Worm (Caenorhabditis elegans) whole organism, L3 larva: ENCODE data around the gene cdr-7.

Source experiments
- R02D3.7 ChIP-seq: fragments of 150-350 bp; optimal IDR thresholded peaks from 2 replicates; lab custom pipeline; 2014; ENCODE audit warnings: missing biosample characterization, missing genetic modification characterization
- ZK546.5 ChIP-seq: sonication (generic microtip); optimal IDR thresholded peaks from 2 replicates; lab custom pipeline; 2017; ENCODE audit warnings: missing biosample characterization, missing genetic modification characterization
- aly-2 ChIP-seq: fragments of 150-350 bp; optimal IDR thresholded peaks from 2 replicates; lab custom pipeline; 2014; ENCODE audit warnings: missing biosample characterization, missing genetic modification characterization
- ama-1 ChIP-seq: fragments of 150-350 bp; optimal IDR thresholded peaks from 2 replicates; lab custom pipeline; 2018
- ceh-28 ChIP-seq: fragments of 150-350 bp; optimal IDR thresholded peaks from 2 replicates; lab custom pipeline; 2014; ENCODE audit warnings: missing biosample characterization, missing genetic modification reagents, missing genetic modification characterization
- ceh-9 ChIP-seq: sonication (generic microtip); optimal IDR thresholded peaks from 2 replicates; lab custom pipeline; 2018; ENCODE audit warnings: missing biosample characterization, missing genetic modification characterization
- daf-12 ChIP-seq: fragments of 150-350 bp; optimal IDR thresholded peaks from 2 replicates; lab custom pipeline; 2014; ENCODE audit warnings: missing biosample characterization, missing genetic modification reagents, missing genetic modification characterization
- egl-27 ChIP-seq: sonication (generic microtip); optimal IDR thresholded peaks from 4 replicates; lab custom pipeline; 2017; ENCODE audit warnings: missing biosample characterization, missing genetic modification reagents, missing genetic modification characterization
- egl-5 ChIP-seq: fragments of 150-350 bp; optimal IDR thresholded peaks from 2 replicates; lab custom pipeline; 2017; ENCODE audit warnings: missing biosample characterization, missing genetic modification reagents, missing genetic modification characterization, inconsistent platforms
- elt-1 ChIP-seq: fragments of 150-350 bp; optimal IDR thresholded peaks from 2 replicates; lab custom pipeline; 2014; ENCODE audit warnings: missing biosample characterization, missing genetic modification characterization
- elt-2 ChIP-seq: sonication (generic microtip); optimal IDR thresholded peaks from 2 replicates; lab custom pipeline; 2016; ENCODE audit warnings: missing genetic modification reagents, mild to moderate bottlenecking, missing genetic modification characterization, missing compliant biosample characterization
- elt-3 ChIP-seq, 3 experiments: fragments of 150-350 bp in 1 of 3; sonication (generic microtip) in 2 of 3; optimal IDR thresholded peaks; 2 replicates in 2 of 3; 4 replicates in 1 of 3; lab custom pipeline; 2014 to 2017; ENCODE audit warnings: missing biosample characterization in 3 of 3, missing genetic modification characterization in 3 of 3
- fkh-10 ChIP-seq: sonication (generic microtip); optimal IDR thresholded peaks from 2 replicates; lab custom pipeline; 2017; ENCODE audit warnings: missing biosample characterization, missing genetic modification reagents, missing genetic modification characterization
- fkh-2 ChIP-seq: fragments of 150-350 bp; optimal IDR thresholded peaks from 2 replicates; lab custom pipeline; 2014; ENCODE audit warnings: missing biosample characterization, missing genetic modification reagents, missing genetic modification characterization
- fos-1 ChIP-seq: fragments of 150-350 bp; optimal IDR thresholded peaks from 2 replicates; lab custom pipeline; 2014; ENCODE audit warnings: missing biosample characterization, missing genetic modification characterization
- hmg-11 ChIP-seq: sonication (generic microtip); optimal IDR thresholded peaks from 2 replicates; lab custom pipeline; 2016; ENCODE audit warnings: missing genetic modification characterization, missing compliant biosample characterization
- jun-1 ChIP-seq: fragments of 150-350 bp; optimal IDR thresholded peaks from 2 replicates; lab custom pipeline; 2014; ENCODE audit warnings: missing biosample characterization, missing genetic modification reagents, missing genetic modification characterization
- lin-39 ChIP-seq: fragments of 150-350 bp; optimal IDR thresholded peaks from 2 replicates; lab custom pipeline; 2018; ENCODE audit warnings: missing biosample characterization, missing genetic modification reagents, missing genetic modification characterization
- lsy-12 ChIP-seq: sonication (generic microtip); optimal IDR thresholded peaks from 2 replicates; lab custom pipeline; 2016; ENCODE audit warnings: mild to moderate bottlenecking, missing genetic modification characterization, missing compliant biosample characterization
- mml-1 ChIP-seq: fragments of 150-350 bp; sonication (generic microtip); optimal IDR thresholded peaks from 3 replicates; lab custom pipeline; 2014; ENCODE audit warnings: missing biosample characterization, missing genetic modification characterization
- nfya-1 ChIP-seq: sonication (generic microtip); optimal IDR thresholded peaks from 2 replicates; lab custom pipeline; 2017; ENCODE audit warnings: missing genetic modification characterization, mild to moderate bottlenecking, missing compliant biosample characterization, antibody characterized with exemption, moderate library complexity; ENCODE audit not compliant: insufficient read depth
- nhr-11 ChIP-seq: fragments of 150-350 bp; optimal IDR thresholded peaks from 2 replicates; lab custom pipeline; 2014; ENCODE audit warnings: missing biosample characterization, missing genetic modification characterization
- nhr-12 ChIP-seq: fragments of 150-350 bp; optimal IDR thresholded peaks from 2 replicates; lab custom pipeline; 2014; ENCODE audit warnings: missing biosample characterization, missing genetic modification characterization
- nhr-23 ChIP-seq: fragments of 150-350 bp; optimal IDR thresholded peaks from 2 replicates; lab custom pipeline; 2014; ENCODE audit warnings: missing biosample characterization, missing genetic modification reagents, missing genetic modification characterization
- nhr-237 ChIP-seq: fragments of 150-350 bp; optimal IDR thresholded peaks from 2 replicates; lab custom pipeline; 2014; ENCODE audit warnings: missing biosample characterization, missing genetic modification characterization
- nhr-25 ChIP-seq: sonication (generic microtip); optimal IDR thresholded peaks from 2 replicates; lab custom pipeline; 2017; ENCODE audit warnings: missing biosample characterization, missing genetic modification characterization
- nhr-43 ChIP-seq: sonication (generic microtip); optimal IDR thresholded peaks from 2 replicates; lab custom pipeline; 2016; ENCODE audit warnings: mild to moderate bottlenecking, missing genetic modification characterization, missing compliant biosample characterization; ENCODE audit not compliant: poor library complexity, severe bottlenecking
- pha-4 ChIP-seq: fragments of 150-350 bp; optimal IDR thresholded peaks from 2 replicates; lab custom pipeline; 2014; ENCODE audit warnings: missing biosample characterization, missing genetic modification reagents, missing genetic modification characterization
- pqm-1 ChIP-seq: fragments of 150-350 bp; optimal IDR thresholded peaks from 2 replicates; lab custom pipeline; 2017; ENCODE audit warnings: missing biosample characterization, missing genetic modification characterization, inconsistent platforms
- skn-1 ChIP-seq: fragments of 150-350 bp; optimal IDR thresholded peaks from 2 replicates; lab custom pipeline; 2014; ENCODE audit warnings: missing biosample characterization, missing genetic modification characterization
- tbx-2 ChIP-seq: sonication (generic microtip); optimal IDR thresholded peaks from 2 replicates; lab custom pipeline; 2016; ENCODE audit warnings: mild to moderate bottlenecking, missing genetic modification characterization, missing compliant biosample characterization
- unc-39 ChIP-seq: sonication (generic microtip); optimal IDR thresholded peaks from 4 replicates; lab custom pipeline; 2017; ENCODE audit warnings: missing biosample characterization, missing genetic modification characterization
- unc-62 ChIP-seq: fragments of 150-350 bp; sonication (generic microtip); optimal IDR thresholded peaks from 4 replicates; lab custom pipeline; 2014; ENCODE audit warnings: missing biosample characterization, missing genetic modification reagents, missing genetic modification characterization
- zag-1 ChIP-seq: fragments of 150-350 bp; optimal IDR thresholded peaks from 2 replicates; lab custom pipeline; 2014; ENCODE audit warnings: missing biosample characterization, missing genetic modification characterization
- ztf-11 ChIP-seq: fragments of 150-350 bp; optimal IDR thresholded peaks from 2 replicates; lab custom pipeline; 2014; ENCODE audit warnings: missing biosample characterization, missing genetic modification characterization
- ztf-4 ChIP-seq: fragments of 150-350 bp; optimal IDR thresholded peaks from 2 replicates; lab custom pipeline; 2014; ENCODE audit warnings: missing biosample characterization, missing genetic modification characterization

The cdr-7 gene

DNA sequence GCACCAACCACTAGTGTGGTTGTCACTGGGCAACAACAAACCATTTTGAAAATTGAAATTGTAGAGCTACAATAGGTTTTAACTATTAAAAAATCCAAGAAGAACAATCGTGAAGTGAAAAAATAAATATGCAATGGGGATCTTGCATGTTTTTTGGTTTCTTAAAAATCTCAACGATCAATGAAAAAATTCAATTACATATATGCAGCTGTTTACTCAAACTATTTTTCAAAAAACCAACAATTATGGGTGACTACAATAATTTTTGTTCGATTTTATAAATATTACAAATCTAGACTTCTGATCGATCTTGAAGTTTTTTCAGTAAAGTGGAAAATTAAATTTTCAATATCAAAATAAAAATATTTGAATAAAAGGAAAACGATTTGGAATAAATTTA, 3.4 kb downstream of the cdr-7 start, which contains the start of gene cdr-4:
Gene cdr-4, minus strand, starts transcription at position 101 of the 400 bp plus-strand sequence.
- no peak for TF ChIP-seq pqm-1 (tag; lab: Kevin White, UChicago)
- TF ChIP-seq nhr-43 (tag; lab: Kevin White, UChicago), result no peak
- TF ChIP-seq ZK546.5 (tag; lab: Kevin White, UChicago), result no peak
- no peak for TF ChIP-seq egl-5 (tag; lab: Kevin White, UChicago)
- no peak for TF ChIP-seq nfya-1 (tag; lab: Kevin White, UChicago)
- TF ChIP-seq lsy-12 (tag; lab: Kevin White, UChicago), result no peak
- no peak for TF ChIP-seq hmg-11 (tag; lab: Kevin White, UChicago)
- no peak for TF ChIP-seq R02D3.7 (tag; lab: Kevin White, UChicago)
- no peak for TF ChIP-seq daf-12 (tag; lab: Kevin White, UChicago)
- TF ChIP-seq mml-1 (tag; lab: Kevin White, UChicago), result no peak
- no peak for TF ChIP-seq ama-1
- no peak for TF ChIP-seq elt-3 (tag; optimal IDR thresholded peaks at IDR 0.05; lab: Kevin White, UChicago)
- TF ChIP-seq egl-27 (tag; lab: Kevin White, UChicago), result no peak
- no peak for TF ChIP-seq nhr-11 (tag; lab: Kevin White, UChicago)
- no peak for TF ChIP-seq aly-2 (tag; lab: Kevin White, UChicago)
- no peak for TF ChIP-seq ceh-9 (tag; lab: Kevin White, UChicago)
- no peak for TF ChIP-seq elt-1 (tag; lab: Kevin White, UChicago)
- no peak for TF ChIP-seq nhr-237 (tag; lab: Kevin White, UChicago)
- TF ChIP-seq, all 47 proteins: peak for 0

DNA sequence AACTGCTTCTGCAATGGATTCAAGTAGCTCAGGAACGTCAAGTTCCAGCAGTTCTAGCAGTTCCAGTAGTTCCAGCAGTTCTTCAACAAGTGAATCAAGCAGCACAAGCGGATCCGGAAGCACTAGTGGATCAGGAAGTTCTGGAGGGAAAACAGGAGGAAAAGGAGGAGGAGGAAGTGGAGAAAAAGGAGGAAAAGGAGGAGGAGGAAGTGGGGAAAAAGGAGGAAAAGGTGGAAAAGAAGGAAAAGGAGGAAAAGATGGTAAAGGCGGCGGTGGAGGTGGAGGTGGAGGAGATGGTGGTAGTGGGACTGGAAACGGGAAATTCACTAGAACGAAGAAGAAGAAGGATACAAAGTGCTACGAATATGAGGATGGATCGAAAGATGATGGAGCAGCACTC, 5.4 kb downstream of the cdr-7 start:
- TF ChIP-seq pha-4, result no peak
- no peak for TF ChIP-seq egl-27 (tag; lab: Kevin White, UChicago)

DNA sequence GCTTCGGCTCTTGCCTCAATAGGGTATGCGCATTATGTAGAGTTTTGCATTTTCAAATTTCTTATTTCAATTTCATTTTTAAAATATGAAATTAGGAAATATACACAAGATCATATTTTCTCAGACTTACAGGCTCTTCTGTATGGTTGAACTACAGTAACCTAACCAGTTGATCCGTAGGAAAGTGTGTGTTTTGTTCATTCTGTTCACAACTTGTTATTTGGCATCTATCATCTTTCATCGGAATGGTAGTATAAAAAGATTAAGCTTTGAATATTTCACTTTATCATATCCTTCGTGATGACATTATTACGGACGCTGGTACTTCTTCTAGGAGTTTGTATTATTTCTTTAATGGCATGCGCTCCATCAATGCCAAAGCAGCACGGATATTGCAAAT, 6.0 kb downstream of the cdr-7 start, which contains the start of gene K01D12.10:
Gene K01D12.10, plus strand, starts transcription at position 301 of the 400 bp plus-strand sequence.
- TF ChIP-seq lin-39 (tag; lab: Kevin White, UChicago), result no peak
- TF ChIP-seq fkh-10 (GFP tag; lab: Kevin White, UChicago), result no peak
- no peak for TF ChIP-seq R02D3.7 (tag; lab: Kevin White, UChicago)
- no peak for TF ChIP-seq unc-62 (GFP tag; lab: Kevin White, UChicago)
- TF ChIP-seq tbx-2 (tag; lab: Kevin White, UChicago), result no peak
- TF ChIP-seq elt-2 (tag; lab: Kevin White, UChicago), result no peak
- TF ChIP-seq nhr-11 (tag; lab: Kevin White, UChicago), result no peak
- no peak for TF ChIP-seq unc-39 (tag; lab: Kevin White, UChicago)
- TF ChIP-seq elt-3 (tag; optimal IDR thresholded peaks at IDR 0.05; lab: Kevin White, UChicago), result no peak
- no peak for TF ChIP-seq fos-1 (tag; lab: Kevin White, UChicago)
- no peak for TF ChIP-seq jun-1
- TF ChIP-seq ceh-9 (tag; lab: Kevin White, UChicago), result no peak
- no peak for TF ChIP-seq ztf-11 (tag; lab: Kevin White, UChicago)
- no peak for TF ChIP-seq daf-12 (tag; lab: Kevin White, UChicago)
- no peak for TF ChIP-seq skn-1 (tag; lab: Kevin White, UChicago)
- no peak for TF ChIP-seq zag-1 (tag; lab: Kevin White, UChicago)
- TF ChIP-seq ztf-4 (tag; lab: Kevin White, UChicago), result no peak

- TF ChIP-seq ztf-4 (tag; lab: Kevin White, UChicago) (no peak), nhr-25 (tag; lab: Kevin White, UChicago) (peak; percentile 54), ceh-28 (tag; lab: Kevin White, UChicago) (no peak), daf-12 (tag; lab: Kevin White, UChicago) (no peak)
These were observed 7.4 kb downstream of the cdr-7 start, which contains the start of gene K01D12.9 for ce11 chrV:12404544-12404943. Gene K01D12.9, minus strand, starts transcription at chrV:12404644.

DNA sequence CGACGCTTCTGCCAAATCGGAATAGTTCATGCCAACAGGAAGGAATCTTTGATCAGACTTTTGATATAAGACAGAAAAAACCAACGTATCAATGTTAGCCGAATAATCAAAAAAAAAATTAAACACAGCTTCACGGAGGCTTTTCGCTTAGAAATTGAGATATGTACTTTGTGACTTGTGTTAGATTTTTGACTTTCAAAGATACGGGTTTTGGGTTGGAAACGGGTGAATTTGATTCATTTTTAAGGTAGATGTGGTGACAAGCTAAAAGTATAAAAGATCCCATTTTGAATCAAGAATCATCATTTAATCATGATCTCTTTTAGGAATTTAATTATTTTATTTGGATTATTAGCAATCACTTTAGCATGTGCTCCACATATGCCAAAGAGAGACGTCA, 9.6 kb downstream of the cdr-7 start, which contains the start of gene K01D12.8:
Gene K01D12.8, plus strand, starts transcription at position 301 of the 400 bp plus-strand sequence.
- TF ChIP-seq fkh-2 (tag; lab: Kevin White, UChicago) (no peak), nhr-23 (no peak), zag-1 (tag; lab: Kevin White, UChicago) (no peak), nhr-12 (tag; lab: Kevin White, UChicago) (no peak)
